Worm (Caenorhabditis elegans) whole organism, mixed stage, embryonic: ENCODE measurements around the gene Y37E11AL.12.

Experiments used
- M03D4.4 ChIP-seq: sonication (generic microtip); optimal IDR thresholded peaks from 2 replicates; lab custom pipeline; 2017; ENCODE audit warnings: mild to moderate bottlenecking, missing genetic modification characterization, missing compliant biosample characterization
- bed-3 ChIP-seq: fragments of 200-800 bp; sonication (Bioruptor generic); optimal IDR thresholded peaks from 3 replicates; lab custom pipeline; 2018; ENCODE audit warnings: mild to moderate bottlenecking, missing genetic modification characterization, moderate library complexity, missing compliant biosample characterization
- ces-1 ChIP-seq: fragments of 150-350 bp; optimal IDR thresholded peaks from 2 replicates; lab custom pipeline; 2014; ENCODE audit warnings: missing biosample characterization, missing genetic modification reagents, missing genetic modification characterization
- cnd-1 ChIP-seq: fragments of 200-800 bp; sonication (Bioruptor generic); optimal IDR thresholded peaks from 2 replicates; lab custom pipeline; 2018; ENCODE audit warnings: mild to moderate bottlenecking, missing genetic modification characterization, missing compliant biosample characterization
- drap-1 ChIP-seq: fragments of 200-800 bp; sonication (Bioruptor generic); optimal IDR thresholded peaks from 3 replicates; lab custom pipeline; 2018; ENCODE audit warnings: mild to moderate bottlenecking, missing genetic modification characterization, missing compliant biosample characterization
- elt-1 ChIP-seq: sonication (generic microtip); optimal IDR thresholded peaks from 2 replicates; lab custom pipeline; 2017; ENCODE audit warnings: missing genetic modification characterization, mild to moderate bottlenecking, missing compliant biosample characterization, antibody characterized with exemption, moderate library complexity, borderline replicate concordance; ENCODE audit not compliant: insufficient read depth
- elt-3 ChIP-seq: fragments of 150-350 bp; optimal IDR thresholded peaks from 2 replicates; lab custom pipeline; 2014; ENCODE audit warnings: missing biosample characterization, missing genetic modification characterization
- flh-1 ChIP-seq: fragments of 200-800 bp; sonication (Bioruptor generic); optimal IDR thresholded peaks from 2 replicates; lab custom pipeline; 2018; ENCODE audit warnings: mild to moderate bottlenecking, missing genetic modification characterization, moderate library complexity, missing compliant biosample characterization
- ham-2 ChIP-seq: fragments of 200-800 bp; sonication (Bioruptor generic); optimal IDR thresholded peaks from 2 replicates; lab custom pipeline; 2018; ENCODE audit warnings: mild to moderate bottlenecking, missing genetic modification characterization, missing compliant biosample characterization
- hlh-1 ChIP-seq: fragments of 150-350 bp; optimal IDR thresholded peaks from 2 replicates; lab custom pipeline; 2014; ENCODE audit warnings: missing biosample characterization, missing genetic modification reagents, missing genetic modification characterization
- lin-32 ChIP-seq: fragments of 200-800 bp; sonication (Bioruptor generic); optimal IDR thresholded peaks from 2 replicates; lab custom pipeline; 2018; ENCODE audit warnings: mild to moderate bottlenecking, missing genetic modification characterization, missing compliant biosample characterization
- lsy-2 ChIP-seq: fragments of 150-350 bp; optimal IDR thresholded peaks from 2 replicates; lab custom pipeline; 2014; ENCODE audit warnings: missing biosample characterization, missing genetic modification characterization
- mab-5 ChIP-seq: fragments of 150-350 bp; optimal IDR thresholded peaks from 2 replicates; lab custom pipeline; 2014; ENCODE audit warnings: missing biosample characterization, missing genetic modification characterization
- mep-1 ChIP-seq: fragments of 150-350 bp; optimal IDR thresholded peaks from 2 replicates; lab custom pipeline; 2017; ENCODE audit warnings: missing biosample characterization, missing genetic modification reagents, missing genetic modification characterization, inconsistent platforms
- mls-2 ChIP-seq: sonication (generic microtip); optimal IDR thresholded peaks from 2 replicates; lab custom pipeline; 2016; ENCODE audit warnings: mild to moderate bottlenecking, missing genetic modification characterization, moderate library complexity, missing compliant biosample characterization
- nhr-12 ChIP-seq: fragments of 150-350 bp; optimal IDR thresholded peaks from 2 replicates; lab custom pipeline; 2014; ENCODE audit warnings: missing biosample characterization, missing genetic modification characterization
- nhr-2 ChIP-seq: fragments of 150-350 bp; optimal IDR thresholded peaks from 2 replicates; lab custom pipeline; 2014; ENCODE audit warnings: missing biosample characterization, missing genetic modification characterization
- nhr-76 ChIP-seq: sonication (generic microtip); optimal IDR thresholded peaks from 2 replicates; lab custom pipeline; 2017; ENCODE audit warnings: missing biosample characterization, missing genetic modification characterization
- pha-4 ChIP-seq: fragments of 150-350 bp; optimal IDR thresholded peaks from 2 replicates; lab custom pipeline; 2018; ENCODE audit warnings: missing biosample characterization, missing genetic modification reagents, missing genetic modification characterization
- sem-2 ChIP-seq: fragments of 200-800 bp; sonication (Bioruptor generic); optimal IDR thresholded peaks from 2 replicates; lab custom pipeline; 2018; ENCODE audit warnings: mild to moderate bottlenecking, missing genetic modification characterization, missing compliant biosample characterization
- snpc-4 ChIP-seq: fragments of 150-350 bp; optimal IDR thresholded peaks from 2 replicates; lab custom pipeline; 2014; ENCODE audit warnings: missing biosample characterization, missing genetic modification characterization
- sptf-1 ChIP-seq: sonication (generic microtip); optimal IDR thresholded peaks from 2 replicates; lab custom pipeline; 2017; ENCODE audit warnings: mild to moderate bottlenecking, missing genetic modification characterization, moderate library complexity, missing compliant biosample characterization
- tbx-8 ChIP-seq: fragments of 200-800 bp; sonication (Bioruptor generic); optimal IDR thresholded peaks from 2 replicates; lab custom pipeline; 2018; ENCODE audit warnings: mild to moderate bottlenecking, missing genetic modification characterization, moderate library complexity, missing compliant biosample characterization
- unc-39 ChIP-seq: fragments of 150-350 bp; optimal IDR thresholded peaks from 2 replicates; lab custom pipeline; 2014; ENCODE audit warnings: missing biosample characterization, missing genetic modification characterization
- unc-62 ChIP-seq: fragments of 150-350 bp; optimal IDR thresholded peaks from 2 replicates; lab custom pipeline; 2014; ENCODE audit warnings: missing biosample characterization, missing genetic modification reagents, missing genetic modification characterization
- zip-8 ChIP-seq: fragments of 150-350 bp; optimal IDR thresholded peaks from 2 replicates; lab custom pipeline; 2014; ENCODE audit warnings: missing biosample characterization, missing genetic modification characterization
- ztf-11 ChIP-seq: fragments of 150-350 bp; optimal IDR thresholded peaks from 2 replicates; lab custom pipeline; 2014; ENCODE audit warnings: missing biosample characterization, missing genetic modification characterization

Gene Y37E11AL.12

ce11 chrIV:3667796-3668195, 34.0 kb downstream of the Y37E11AL.12 start:
- TF ChIP-seq ham-2 (GFP tag; lab: Kevin White, UChicago) (no peak), ces-1 (GFP tag; lab: Kevin White, UChicago) (peak; percentile 86)
- TF ChIP-seq, all 35 proteins: peak for 1

DNA sequence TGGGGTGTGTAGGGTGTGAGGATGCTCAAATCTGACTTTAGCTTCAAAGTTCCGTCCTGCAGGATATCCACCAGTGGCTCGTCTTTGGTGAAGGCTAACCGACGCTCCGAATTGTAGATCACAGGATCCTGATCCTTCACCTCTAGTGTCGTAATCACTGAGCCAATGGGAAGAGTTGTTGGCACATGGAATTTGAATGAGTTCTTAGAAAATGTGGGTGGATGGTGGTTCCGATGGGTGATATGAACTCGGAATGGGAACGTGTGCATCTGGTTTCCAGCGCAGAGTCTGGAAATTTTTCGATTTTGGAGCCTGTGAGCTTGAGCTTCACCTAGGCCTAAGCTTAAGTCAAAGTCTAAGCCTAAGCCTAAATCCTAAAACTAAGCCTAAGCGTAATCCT, 35.2 kb downstream of the Y37E11AL.12 start:
- TF ChIP-seq ces-1 (GFP tag; lab: Kevin White, UChicago) (no peak), drap-1 (no peak), ham-2 (GFP tag; lab: Kevin White, UChicago) (no peak), pha-4 (tag; lab: Kevin White, UChicago) (no peak), bed-3 (no peak), cnd-1 (tag; lab: Kevin White, UChicago) (no peak), nhr-76 (tag; lab: Kevin White, UChicago) (no peak), lin-32 (GFP tag; lab: Kevin White, UChicago) (no peak), sptf-1 (tag; lab: Kevin White, UChicago) (no peak), lsy-2 (no peak), nhr-2 (tag; lab: Kevin White, UChicago) (no peak), unc-39 (no peak), hlh-1 (no peak), ztf-11 (no peak), nhr-12 (no peak), tbx-8 (no peak)

DNA sequence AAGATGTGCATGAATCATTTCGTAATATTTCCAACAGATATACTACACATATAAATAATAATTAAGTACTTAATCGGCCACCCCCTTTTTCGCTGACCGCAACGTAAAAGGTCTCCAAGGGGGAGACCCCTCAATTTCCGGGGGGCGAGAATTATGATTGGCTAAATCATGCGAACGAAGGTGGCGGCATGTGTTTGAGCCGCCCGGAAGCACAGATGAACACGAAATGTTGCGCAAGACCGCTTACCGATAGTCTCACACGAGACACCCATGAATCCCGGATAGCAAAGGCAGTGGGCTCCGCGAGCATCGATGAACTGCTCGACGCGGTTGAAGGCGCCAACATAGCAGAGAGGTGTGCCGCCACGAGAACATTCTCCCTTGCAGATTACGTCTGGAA, 36.7 kb downstream of the Y37E11AL.12 start:
- TF ChIP-seq M03D4.4, result no peak
- no peak for TF ChIP-seq ces-1 (GFP tag; lab: Kevin White, UChicago)
- TF ChIP-seq cnd-1 (tag; lab: Kevin White, UChicago), result peak; percentile 26

DNA sequence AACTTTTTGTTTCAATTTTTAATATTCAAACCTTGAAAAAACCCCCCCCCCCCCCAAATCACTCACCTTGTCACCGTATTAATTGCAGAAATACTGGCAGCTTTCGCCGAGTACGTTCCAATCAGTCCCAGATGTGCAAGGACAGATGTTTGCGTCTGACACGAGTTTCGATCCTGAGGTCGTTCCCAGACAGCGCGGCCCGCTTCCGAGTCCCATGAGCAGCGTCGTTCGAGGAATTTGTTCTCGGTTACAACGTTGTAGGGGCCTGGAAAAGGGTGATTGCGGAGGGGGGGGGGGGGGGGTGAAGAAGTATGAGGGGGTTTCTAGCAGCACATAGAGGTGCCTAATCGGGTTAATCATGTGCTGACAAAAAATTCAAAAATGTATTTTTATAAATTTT, 38.9 kb downstream of the Y37E11AL.12 start:
- TF ChIP-seq lsy-2, result no peak
- TF ChIP-seq nhr-76 (tag; lab: Kevin White, UChicago), result no peak
- no peak for TF ChIP-seq elt-3 (tag; lab: Kevin White, UChicago)
- TF ChIP-seq elt-1, result no peak
- no peak for TF ChIP-seq mab-5 (tag; lab: Kevin White, UChicago)
- TF ChIP-seq M03D4.4, result no peak
- no peak for TF ChIP-seq mep-1 (tag; lab: Kevin White, UChicago)
- no peak for TF ChIP-seq drap-1
- TF ChIP-seq mls-2 (tag; lab: Kevin White, UChicago), result no peak
- TF ChIP-seq ztf-11, result no peak
- no peak for TF ChIP-seq tbx-8

DNA sequence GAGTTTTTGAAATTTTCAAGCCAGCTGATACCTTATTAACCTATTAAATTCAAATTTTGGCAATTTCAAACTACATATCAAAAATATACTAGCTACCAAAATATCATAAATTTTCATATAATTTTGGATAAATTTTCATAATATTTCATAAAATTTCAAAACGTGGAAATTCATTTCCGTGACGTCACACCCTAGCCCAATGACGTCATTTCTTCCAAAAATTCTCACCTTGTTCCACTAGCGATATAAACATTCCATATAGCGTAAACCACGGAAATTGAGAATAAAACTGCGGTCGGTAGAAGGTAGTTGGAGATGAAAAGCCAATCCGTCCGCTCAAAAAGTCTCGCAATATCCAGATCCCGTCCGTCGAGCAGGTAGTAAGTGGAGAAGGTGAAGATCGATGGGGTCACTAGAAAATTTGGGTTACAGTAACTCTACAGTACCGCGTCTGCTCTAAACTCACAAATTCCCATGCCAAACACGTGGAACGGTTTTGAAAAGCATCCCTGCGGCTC, 40.6 kb downstream of the Y37E11AL.12 start:
- TF ChIP-seq nhr-76 (tag; lab: Kevin White, UChicago) (no peak), ztf-11 (no peak), zip-8 (tag; lab: Kevin White, UChicago) (peak; percentile 94), pha-4 (tag; lab: Kevin White, UChicago) (no peak)

DNA sequence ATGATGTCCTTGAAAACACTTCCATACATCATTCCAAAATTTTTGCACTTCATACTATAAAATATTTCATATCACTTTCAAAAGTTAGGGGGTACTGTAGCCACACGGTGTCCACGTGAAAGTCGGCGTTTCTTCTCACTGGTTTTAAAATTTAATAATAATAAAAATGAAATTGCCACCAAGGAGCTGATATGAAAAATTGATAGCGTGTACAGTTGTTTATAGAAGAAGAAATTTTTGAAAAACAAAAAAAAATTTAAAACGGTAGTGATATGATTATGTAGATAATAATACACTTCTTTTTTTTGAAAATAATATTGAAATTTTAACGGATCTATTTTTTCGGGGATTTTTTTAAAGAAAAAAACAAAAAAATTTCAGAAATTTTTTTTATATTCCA, 41.8 kb downstream of the Y37E11AL.12 start:
- no peak for TF ChIP-seq mab-5 (tag; lab: Kevin White, UChicago)
- TF ChIP-seq flh-1 (GFP tag; lab: Kevin White, UChicago), result no peak
- no peak for TF ChIP-seq zip-8 (tag; lab: Kevin White, UChicago)
- no peak for TF ChIP-seq ces-1 (GFP tag; lab: Kevin White, UChicago)
- no peak for TF ChIP-seq pha-4 (tag; lab: Kevin White, UChicago)
- no peak for TF ChIP-seq mls-2 (tag; lab: Kevin White, UChicago)
- TF ChIP-seq sem-2, result no peak
- TF ChIP-seq nhr-2 (tag; lab: Kevin White, UChicago), result no peak
- no peak for TF ChIP-seq cnd-1 (tag; lab: Kevin White, UChicago)
- TF ChIP-seq nhr-12, result no peak
- no peak for TF ChIP-seq unc-62 (GFP tag; lab: Kevin White, UChicago)
- no peak for TF ChIP-seq elt-3 (tag; lab: Kevin White, UChicago)
- no peak for TF ChIP-seq ztf-11
- TF ChIP-seq unc-39, result no peak
- TF ChIP-seq snpc-4 (tag; lab: Kevin White, UChicago), result no peak
- no peak for TF ChIP-seq M03D4.4
- TF ChIP-seq nhr-76 (tag; lab: Kevin White, UChicago), result no peak
- no peak for TF ChIP-seq elt-1

DNA sequence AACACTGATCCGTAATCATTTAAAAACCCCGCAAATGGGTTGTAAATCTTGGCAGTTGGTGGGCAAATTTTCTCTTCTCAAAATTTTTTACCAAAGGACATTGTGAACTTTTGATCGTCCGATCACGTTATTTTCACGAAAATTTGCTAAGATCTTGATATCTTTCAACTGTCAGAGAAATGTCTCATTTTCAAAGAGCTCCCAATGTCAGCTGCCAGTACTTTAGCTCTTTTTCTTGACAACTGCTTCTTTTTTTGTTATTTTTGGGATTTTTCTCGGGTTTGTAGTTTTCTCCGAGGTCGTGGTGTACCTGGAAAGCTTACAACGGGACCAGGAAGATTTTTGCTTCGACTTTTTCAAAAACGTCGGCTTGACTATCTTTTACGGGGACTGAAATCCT, 45.9 kb downstream of the Y37E11AL.12 start:
- TF ChIP-seq tbx-8 (no peak), mep-1 (tag; lab: Kevin White, UChicago) (no peak), unc-62 (GFP tag; lab: Kevin White, UChicago) (peak; percentile 45), hlh-1 (peak; percentile 73), nhr-76 (tag; lab: Kevin White, UChicago) (no peak)
